Worm (Caenorhabditis elegans) whole organism, midembryonic: ENCODE results near the gene C55C3.73.

Experiments used
- T22C8.4 ChIP-seq: fragments of 200-800 bp; sonication (Bioruptor generic); IDR thresholded peaks from 2 replicates; pipeline ENCODE4 v1.3.6; 2022; ENCODE audit warnings: missing genetic modification characterization, missing compliant biosample characterization
- cog-1 ChIP-seq: sonication (generic microtip); optimal IDR thresholded peaks from 2 replicates; lab custom pipeline; 2016; ENCODE audit warnings: missing genetic modification characterization, missing compliant biosample characterization
- flt-1 ChIP-seq: fragments of 200-800 bp; sonication (Bioruptor generic); IDR thresholded peaks from 2 replicates; pipeline ENCODE4 v1.3.6; 2022; ENCODE audit warnings: missing genetic modification characterization, missing compliant biosample characterization
- med-1 ChIP-seq: sonication (generic microtip); optimal IDR thresholded peaks from 2 replicates; lab custom pipeline; 2017; ENCODE audit warnings: missing genetic modification characterization, mild to moderate bottlenecking, missing compliant biosample characterization, antibody characterized with exemption, missing genetic modification reagents; ENCODE audit not compliant: insufficient read depth
- ref-1 ChIP-seq: fragments of 200-800 bp; sonication (Bioruptor generic); conservative IDR thresholded peaks from 2 replicates; pipeline ENCODE4 v1.3.6; 2022; ENCODE audit warnings: missing genetic modification reagents, missing genetic modification characterization, missing compliant biosample characterization
- tab-1 ChIP-seq: fragments of 200-800 bp; sonication (Bioruptor generic); IDR thresholded peaks from 2 replicates; pipeline ENCODE4 v1.3.6; 2022; ENCODE audit warnings: missing genetic modification characterization, missing compliant biosample characterization
- ztf-23 ChIP-seq: fragments of 200-800 bp; sonication (Bioruptor generic); IDR thresholded peaks from 2 replicates; pipeline ENCODE4 v1.3.6; 2022; ENCODE audit warnings: missing genetic modification reagents, missing genetic modification characterization, missing compliant biosample characterization
- ztf-29 ChIP-seq: fragments of 200-800 bp; sonication (Bioruptor generic); IDR thresholded peaks from 2 replicates; pipeline ENCODE4 v1.3.6; 2022; ENCODE audit warnings: missing genetic modification reagents, missing genetic modification characterization, missing compliant biosample characterization

DNA sequence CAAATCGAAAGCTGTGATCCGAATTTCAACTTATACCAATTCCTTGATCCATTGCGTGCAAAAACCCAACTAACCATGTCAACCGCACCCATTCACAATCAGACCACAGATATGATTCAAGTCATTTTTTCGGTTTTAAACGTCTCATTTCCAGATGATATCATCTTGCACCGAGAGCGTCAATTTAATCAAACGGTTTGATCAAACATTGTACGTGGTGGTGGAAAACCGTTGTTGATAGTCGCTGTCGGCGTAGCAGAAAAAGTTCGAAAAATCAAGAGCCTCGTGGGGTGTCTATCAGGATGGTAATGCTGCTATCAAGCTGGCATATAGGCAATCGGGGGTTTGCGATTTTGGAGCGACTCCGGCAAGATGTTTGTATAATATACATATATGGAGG, 44.4 kb downstream of the C55C3.73 start:
- TF ChIP-seq flt-1 (GFP tag; lab: Robert Waterston, UW) (no peak), med-1 (GFP tag; lab: Kevin White, UChicago) (no peak), cog-1 (tag; lab: Kevin White, UChicago) (no peak), T22C8.4 (GFP tag; lab: Robert Waterston, UW) (no peak), ztf-23 (GFP tag; lab: Robert Waterston, UW) (no peak), ref-1 (no peak), ztf-29 (GFP tag; lab: Robert Waterston, UW) (no peak), tab-1 (GFP tag; lab: Robert Waterston, UW) (no peak)
